Worm (Caenorhabditis elegans): Measurements from ENCODE around the gene F43G6.10.

DNA sequence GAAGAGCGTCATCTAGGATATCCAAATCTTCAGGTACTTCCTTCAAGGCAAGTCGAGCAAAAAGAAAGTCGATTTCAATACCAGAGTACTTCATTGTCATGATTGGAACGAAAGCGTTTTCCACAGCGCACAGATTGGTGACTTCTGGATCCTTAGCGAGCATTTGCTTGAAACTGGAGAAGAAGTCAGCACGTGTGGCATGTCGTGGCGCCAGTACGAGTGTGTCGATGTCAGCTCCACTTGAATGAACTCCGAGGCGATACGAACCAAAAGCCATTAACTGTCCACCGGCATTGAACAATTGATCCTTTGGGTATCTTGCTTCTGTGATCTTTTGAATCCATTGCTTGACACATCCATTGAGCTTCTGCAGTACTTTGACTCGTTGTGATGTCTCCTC is 6.9 kb downstream of the F43G6.10 start:
- TF ChIP-seq nhr-77 (tag; optimal IDR thresholded peaks at IDR 0.05), result no peak
- TF ChIP-seq nhr-28 (tag; optimal IDR thresholded peaks at IDR 0.05), result no peak
- no peak for TF ChIP-seq lin-39 (tag; optimal IDR thresholded peaks at IDR 0.05)
- no peak for TF ChIP-seq fkh-10 (GFP tag; optimal IDR thresholded peaks at IDR 0.05)
- no peak for TF ChIP-seq tbx-2 (tag; optimal IDR thresholded peaks at IDR 0.05)
- TF ChIP-seq ceh-28 (tag; optimal IDR thresholded peaks at IDR 0.05), result no peak
- no peak for TF ChIP-seq jun-1 (tag; optimal IDR thresholded peaks at IDR 0.05)
- no peak for TF ChIP-seq mdl-1 (tag; optimal IDR thresholded peaks at IDR 0.05)
- TF ChIP-seq nhr-67 (tag; optimal IDR thresholded peaks at IDR 0.05), result no peak

All from whole organism, L3 larva.